Worm (Caenorhabditis elegans) whole organism, midembryonic: ENCODE data around the gene str-176.

ENCODE experiments used
- T22C8.4 ChIP-seq: fragments of 200-800 bp; sonication (Bioruptor generic); IDR thresholded peaks from 2 replicates; pipeline ENCODE4 v1.3.6; 2022; ENCODE audit warnings: missing genetic modification characterization, missing compliant biosample characterization
- cog-1 ChIP-seq: sonication (generic microtip); optimal IDR thresholded peaks from 2 replicates; lab custom pipeline; 2016; ENCODE audit warnings: missing genetic modification characterization, missing compliant biosample characterization
- flt-1 ChIP-seq: fragments of 200-800 bp; sonication (Bioruptor generic); IDR thresholded peaks from 2 replicates; pipeline ENCODE4 v1.3.6; 2022; ENCODE audit warnings: missing genetic modification characterization, missing compliant biosample characterization
- klf-2 ChIP-seq: fragments of 200-800 bp; sonication (Bioruptor generic); conservative IDR thresholded peaks from 2 replicates; pipeline ENCODE4 v1.3.6; 2022; ENCODE audit warnings: missing genetic modification reagents, missing genetic modification characterization, missing compliant biosample characterization

ce11 chrIV:8512679-8513078 is 49.1 kb upstream of the str-176 start, which contains the start of gene C09G4.4:
- no peak for TF ChIP-seq klf-2 (GFP tag; lab: Robert Waterston, UW)
- TF ChIP-seq flt-1 (GFP tag; lab: Robert Waterston, UW) = no peak
- TF ChIP-seq cog-1 (tag; lab: Kevin White, UChicago) = no peak
- TF ChIP-seq T22C8.4 = no peak
